Worm (Caenorhabditis elegans): ENCODE data around the gene chil-4.

- TF ChIP-seq aly-2 (tag; optimal IDR thresholded peaks at IDR 0.05), result no peak
- TF ChIP-seq nhr-28 (tag; optimal IDR thresholded peaks at IDR 0.05), result no peak
- no peak for TF ChIP-seq snpc-4 (tag; optimal IDR thresholded peaks at IDR 0.05)
- TF ChIP-seq unc-39 (tag; optimal IDR thresholded peaks at IDR 0.05), result no peak
- TF ChIP-seq mdl-1 (tag; optimal IDR thresholded peaks at IDR 0.05), result no peak
- no peak for TF ChIP-seq nfya-1 (tag; optimal IDR thresholded peaks at IDR 0.05; ENCODE audit: insufficient read depth)
- TF ChIP-seq ceh-82 (tag; optimal IDR thresholded peaks at IDR 0.05), result no peak
- TF ChIP-seq ceh-28 (tag; optimal IDR thresholded peaks at IDR 0.05), result no peak
- TF ChIP-seq nhr-76 (tag; optimal IDR thresholded peaks at IDR 0.05), result no peak
- no peak for TF ChIP-seq nhr-11 (tag; optimal IDR thresholded peaks at IDR 0.05)
- TF ChIP-seq daf-12 (tag; optimal IDR thresholded peaks at IDR 0.05), result no peak
- no peak for TF ChIP-seq nhr-237 (tag; optimal IDR thresholded peaks at IDR 0.05)
These were observed 39.7 kb upstream of the chil-4 start for ce11 chrII:9895173-9895572.

Data from whole organism, L3 larva.